Worm (Caenorhabditis elegans): Measurements from ENCODE around the gene K02E10.4.

- TF ChIP-seq ama-1 (optimal IDR thresholded peaks at IDR 0.05), result no peak
- TF ChIP-seq fos-1 (tag; optimal IDR thresholded peaks at IDR 0.05), result no peak
- TF ChIP-seq unc-62 (GFP tag; optimal IDR thresholded peaks at IDR 0.05), result no peak
- TF ChIP-seq zag-1 (tag; optimal IDR thresholded peaks at IDR 0.05), result no peak
- no peak for TF ChIP-seq elt-2 (tag; optimal IDR thresholded peaks at IDR 0.05)
- no peak for TF ChIP-seq pqm-1 (tag; optimal IDR thresholded peaks at IDR 0.05)
Measured at ce11 chrX:2433805-2434204, 49.3 kb upstream of the K02E10.4 start.

Measured in whole organism, L1 larva.